Fruit fly (Drosophila melanogaster) whole organism, embryonic: ENCODE measurements around the gene CG8925.

Experiments used
- Antp ChIP-seq: fragments of 200-800 bp; sonication (Bioruptor generic); optimal IDR thresholded peaks from 3 replicates; lab custom pipeline; 2016; ENCODE audit warnings: missing biosample characterization, missing genetic modification characterization
- Awh ChIP-seq: fragments of 200-800 bp; sonication (Bioruptor generic); IDR thresholded peaks from 2 replicates; pipeline ENCODE4, ENCODE4 v1.3.6; 2022; ENCODE audit warnings: missing biosample characterization, missing genetic modification characterization
- B-H2 ChIP-seq: fragments of 200-800 bp; sonication (Bioruptor generic); optimal IDR thresholded peaks from 2 replicates; lab custom pipeline; 2018; ENCODE audit warnings: missing biosample characterization, mild to moderate bottlenecking, missing genetic modification characterization
- CG10147 ChIP-seq: fragments of 200-800 bp; sonication (Bioruptor generic); optimal IDR thresholded peaks from 2 replicates; lab custom pipeline; 2019; ENCODE audit warnings: missing biosample characterization, mild to moderate bottlenecking, missing genetic modification characterization, moderate library complexity
- CG11085 ChIP-seq: fragments of 200-800 bp; sonication (Bioruptor generic); IDR thresholded peaks from 2 replicates; pipeline ENCODE4 v1.3.6; 2022; ENCODE audit warnings: missing biosample characterization, missing genetic modification characterization
- CG12299 ChIP-seq: fragments of 200-800 bp; sonication (Bioruptor generic); optimal IDR thresholded peaks from 2 replicates; lab custom pipeline; 2018; ENCODE audit warnings: missing biosample characterization, mild to moderate bottlenecking, missing genetic modification characterization
- CG12769 ChIP-seq: fragments of 200-800 bp; sonication (Bioruptor generic); optimal IDR thresholded peaks from 2 replicates; lab custom pipeline; 2019; ENCODE audit warnings: missing biosample characterization, mild to moderate bottlenecking, missing genetic modification characterization, moderate library complexity
- CG15269 ChIP-seq: fragments of 200-800 bp; sonication (Bioruptor generic); optimal IDR thresholded peaks from 2 replicates; lab custom pipeline; 2018; ENCODE audit warnings: missing biosample characterization, mild to moderate bottlenecking, missing genetic modification characterization, moderate library complexity
- CG15514 ChIP-seq: fragments of 200-800 bp; sonication (Bioruptor generic); optimal IDR thresholded peaks from 3 replicates; lab custom pipeline; 2017; ENCODE audit warnings: missing biosample characterization, missing genetic modification characterization, mild to moderate bottlenecking, moderate library complexity, missing genetic modification reagents
- CG1602 ChIP-seq: fragments of 200-800 bp; sonication (Bioruptor generic); optimal IDR thresholded peaks from 3 replicates; lab custom pipeline; 2016; ENCODE audit warnings: missing biosample characterization, missing genetic modification characterization
- CG16863 ChIP-seq: fragments of 200-800 bp; sonication (Bioruptor generic); optimal IDR thresholded peaks from 3 replicates; lab custom pipeline; 2016; ENCODE audit warnings: missing biosample characterization, missing genetic modification characterization
- CG17359 ChIP-seq: fragments of 200-800 bp; sonication (Bioruptor generic); optimal IDR thresholded peaks from 3 replicates; lab custom pipeline; 2018; ENCODE audit warnings: missing biosample characterization, mild to moderate bottlenecking, missing genetic modification characterization, moderate library complexity
- CG17829 ChIP-seq: fragments of 200-800 bp; optimal IDR thresholded peaks from 2 replicates; lab custom pipeline; 2019; ENCODE audit warnings: missing biosample characterization, mild to moderate bottlenecking, missing genetic modification characterization, moderate library complexity
- CG18476 ChIP-seq: fragments of 200-800 bp; sonication (Bioruptor generic); optimal IDR thresholded peaks from 2 replicates; lab custom pipeline; 2016; ENCODE audit warnings: missing biosample characterization, mild to moderate bottlenecking, missing genetic modification characterization
- CG2712 ChIP-seq: fragments of 200-800 bp; optimal IDR thresholded peaks from 3 replicates; lab custom pipeline; 2019; ENCODE audit warnings: missing biosample characterization, mild to moderate bottlenecking, missing genetic modification characterization, moderate library complexity
- CG30403 ChIP-seq: fragments of 200-800 bp; sonication (Bioruptor generic); optimal IDR thresholded peaks from 3 replicates; lab custom pipeline; 2016; ENCODE audit warnings: missing biosample characterization, missing genetic modification characterization
- CG32772 ChIP-seq: fragments of 200-800 bp; sonication (Bioruptor generic); IDR thresholded peaks from 2 replicates; pipeline ENCODE4 v1.3.6; 2022; ENCODE audit warnings: missing biosample characterization, missing genetic modification characterization
- CG5953 ChIP-seq: fragments of 200-800 bp; sonication (Bioruptor generic); IDR thresholded peaks from 2 replicates; pipeline ENCODE4 v1.3.6; 2022; ENCODE audit warnings: missing biosample characterization, missing genetic modification characterization
- CG7745 ChIP-seq: fragments of 200-800 bp; sonication (Bioruptor generic); optimal IDR thresholded peaks from 2 replicates; lab custom pipeline; 2018; ENCODE audit warnings: missing biosample characterization, mild to moderate bottlenecking, missing genetic modification characterization, moderate library complexity
- CG7786 ChIP-seq: fragments of 200-800 bp; sonication (Bioruptor generic); optimal IDR thresholded peaks from 2 replicates; lab custom pipeline; 2016; ENCODE audit warnings: missing biosample characterization, missing genetic modification characterization
- CoRest ChIP-seq: fragments of 200-800 bp; sonication (Bioruptor generic); optimal IDR thresholded peaks from 3 replicates; lab custom pipeline; 2018; ENCODE audit warnings: missing biosample characterization, mild to moderate bottlenecking, missing genetic modification characterization, moderate library complexity
- D ChIP-seq, 2 experiments: fragments of 200-800 bp in 1 of 2; fragments of >200 bp in 1 of 2; sonication (Bioruptor generic) in 1 of 2; optimal IDR thresholded peaks; 2 replicates in 1 of 2; 3 replicates in 1 of 2; lab custom pipeline; 2017; ENCODE audit warnings: mild to moderate bottlenecking in 1 of 2, missing biosample characterization in 1 of 2, missing genetic modification characterization in 1 of 2, missing genetic modification reagents in 1 of 2
- Dbx ChIP-seq: fragments of 200-800 bp; sonication (Bioruptor generic); IDR thresholded peaks from 3 replicates; pipeline ENCODE4 v1.3.6; 2022; ENCODE audit warnings: missing biosample characterization, missing genetic modification characterization
- Dip3 ChIP-seq: fragments of 200-800 bp; sonication (Bioruptor generic); optimal IDR thresholded peaks from 3 replicates; lab custom pipeline; 2016; ENCODE audit warnings: missing biosample characterization, missing genetic modification characterization
- E2f1 ChIP-seq: fragments of 200-800 bp; sonication (Bioruptor generic); IDR thresholded peaks from 2 replicates; pipeline ENCODE4 v1.3.6; 2022; ENCODE audit warnings: missing biosample characterization, missing genetic modification characterization
- Fer1 ChIP-seq: fragments of 200-800 bp; sonication (Bioruptor generic); optimal IDR thresholded peaks from 2 replicates; lab custom pipeline; 2017; ENCODE audit warnings: missing biosample characterization, mild to moderate bottlenecking, missing genetic modification characterization
- GATAe ChIP-seq: fragments of 200-800 bp; sonication (Bioruptor generic); conservative IDR thresholded peaks from 2 replicates; pipeline ENCODE4 v1.3.6; 2022; ENCODE audit warnings: missing biosample characterization, missing genetic modification characterization
- HHEX ChIP-seq: fragments of 200-800 bp; sonication (Bioruptor generic); optimal IDR thresholded peaks from 3 replicates; lab custom pipeline; 2017; ENCODE audit warnings: missing biosample characterization, mild to moderate bottlenecking, missing genetic modification characterization, missing genetic modification reagents
- HLH4C ChIP-seq: fragments of 200-800 bp; sonication (Bioruptor generic); IDR thresholded peaks from 3 replicates; pipeline ENCODE4 v1.3.6; 2022; ENCODE audit warnings: missing biosample characterization, missing genetic modification characterization; ENCODE audit not compliant: partially characterized antibody
- Hr51 ChIP-seq, 2 experiments: fragments of 200-800 bp; sonication (Bioruptor generic); optimal IDR thresholded peaks; 2 replicates in 1 of 2; 3 replicates in 1 of 2; lab custom pipeline; 2016 to 2018; ENCODE audit warnings: missing biosample characterization in 2 of 2, missing genetic modification characterization in 2 of 2, mild to moderate bottlenecking in 1 of 2, moderate library complexity in 1 of 2
- Mes4 ChIP-seq: fragments of 200-800 bp; sonication (Bioruptor generic); optimal IDR thresholded peaks from 2 replicates; lab custom pipeline; 2016; ENCODE audit warnings: missing biosample characterization, missing genetic modification characterization
- Ptx1 ChIP-seq: fragments of 200-800 bp; sonication (Bioruptor generic); IDR thresholded peaks from 2 replicates; pipeline ENCODE4 v1.3.6; 2022; ENCODE audit warnings: missing biosample characterization, missing genetic modification characterization
- bigmax ChIP-seq: fragments of 200-800 bp; sonication (Bioruptor generic); optimal IDR thresholded peaks from 2 replicates; lab custom pipeline; 2018; ENCODE audit warnings: missing biosample characterization, mild to moderate bottlenecking, missing genetic modification characterization
- bowl ChIP-seq: fragments of 200-800 bp; sonication (Bioruptor generic); IDR thresholded peaks from 2 replicates; pipeline ENCODE4 v1.3.6; 2022; ENCODE audit warnings: missing biosample characterization, missing genetic modification characterization
- bsh ChIP-seq, 2 experiments: fragments of 200-800 bp; sonication (Bioruptor generic); optimal IDR thresholded peaks; 2 replicates each; lab custom pipeline; 2017 to 2018; ENCODE audit warnings: mild to moderate bottlenecking in 2 of 2, missing biosample characterization in 2 of 2, missing genetic modification characterization in 2 of 2, moderate library complexity in 1 of 2
- cato ChIP-seq: fragments of 200-800 bp; sonication (Bioruptor generic); optimal IDR thresholded peaks from 2 replicates; lab custom pipeline; 2016; ENCODE audit warnings: missing biosample characterization, missing genetic modification characterization, borderline replicate concordance
- ci ChIP-seq: fragments of 200-800 bp; sonication (Bioruptor generic); IDR thresholded peaks from 3 replicates; pipeline ENCODE4 v1.3.6; 2022; ENCODE audit warnings: missing biosample characterization, missing genetic modification characterization
- dm ChIP-seq: fragments of 200-800 bp; sonication (Bioruptor generic); optimal IDR thresholded peaks from 3 replicates; lab custom pipeline; 2016; ENCODE audit warnings: missing biosample characterization, missing genetic modification characterization
- hkb ChIP-seq, 2 experiments: fragments of 200-800 bp in 1 of 2; fragments of >200 bp in 1 of 2; sonication (Bioruptor generic) in 1 of 2; IDR thresholded peaks in 1 of 2; optimal IDR thresholded peaks in 1 of 2; 2 replicates each; pipeline versions ENCODE4 v1.3.6 to Lab custom; 2017 to 2022; ENCODE audit warnings: missing biosample characterization in 1 of 2, missing genetic modification characterization in 1 of 2
- klu ChIP-seq: fragments of 200-800 bp; sonication (Bioruptor generic); IDR thresholded peaks from 2 replicates; pipeline ENCODE4 v1.3.6; 2022; ENCODE audit warnings: missing biosample characterization, missing genetic modification characterization
- lab ChIP-seq: fragments of 200-800 bp; sonication (Bioruptor generic); optimal IDR thresholded peaks from 3 replicates; lab custom pipeline; 2017; ENCODE audit warnings: missing biosample characterization, missing genetic modification characterization, mild to moderate bottlenecking, moderate library complexity, missing genetic modification reagents
- lmd ChIP-seq: fragments of 200-800 bp; sonication (Bioruptor generic); IDR thresholded peaks from 2 replicates; pipeline ENCODE4 v1.3.6; 2022; ENCODE audit warnings: missing biosample characterization, missing genetic modification characterization
- mld ChIP-seq: fragments of 200-800 bp; sonication (Bioruptor generic); IDR thresholded peaks from 3 replicates; pipeline ENCODE4 v1.3.6; 2022; ENCODE audit warnings: missing biosample characterization, missing genetic modification characterization; ENCODE audit not compliant: partially characterized antibody
- prd ChIP-seq, 3 experiments: fragments of >200 bp in 2 of 3; fragments of 200-800 bp in 1 of 3; sonication (Bioruptor generic) in 1 of 3; optimal IDR thresholded peaks in 2 of 3; IDR thresholded peaks in 1 of 3; 2 replicates in 2 of 3; 3 replicates in 1 of 3; pipeline versions ENCODE4 v1.3.6 to Lab custom; 2017 to 2022; ENCODE audit warnings: missing biosample characterization in 1 of 3, missing genetic modification characterization in 1 of 3
- unc-4 ChIP-seq: fragments of 200-800 bp; sonication (Bioruptor generic); IDR thresholded peaks from 2 replicates; pipeline ENCODE4 v1.3.6; 2022; ENCODE audit warnings: missing biosample characterization, missing genetic modification characterization; ENCODE audit not compliant: partially characterized antibody
- zfh1 ChIP-seq: fragments of 200-800 bp; sonication (Bioruptor generic); IDR thresholded peaks from 3 replicates; pipeline ENCODE4 v1.3.6; 2022; ENCODE audit warnings: missing biosample characterization, missing genetic modification characterization

The CG8925 gene

dm6 chr3R:16223252-16224037 lies 51.7 kb downstream of the CG8925 start (continued):
- TF ChIP-seq lmd (GFP tag; lab: Robert Waterston, UW) (no peak), CG12299 (tag; lab: Kevin White, UChicago) (no peak), HLH4C (GFP tag; lab: Robert Waterston, UW) (no peak), hkb (optimal IDR thresholded peaks at IDR 0.05; lab: Kevin White, UChicago) (no peak), hkb (GFP tag; IDR thresholded peaks at IDR 0.05; lab: Robert Waterston, UW) (peak; percentile 9; the same call in 1 of the 2 replicates), CG15514 (peak; percentile 40), HHEX (no peak), CoRest (tag; lab: Kevin White, UChicago) (peak; percentile 39), CG18476 (GFP tag; lab: Kevin White, UChicago) (peak; percentile 42), B-H2 (GFP tag; lab: Kevin White, UChicago) (peak; percentile 35), CG7745 (tag; lab: Kevin White, UChicago) (no peak), Awh (GFP tag; lab: Robert Waterston, UW) (peak; percentile 44; the same call in 1 of the 2 replicates), cato (no peak), CG17359 (tag; lab: Kevin White, UChicago) (peak; percentile 29), Fer1 (GFP tag; lab: Kevin White, UChicago) (peak; percentile 55), Antp (GFP tag; lab: Kevin White, UChicago) (peak; percentile 8), zfh1 (peak; percentile 58; the same call in 2 of the 3 replicates), CG2712 (tag; lab: Kevin White, UChicago) (peak; percentile 22), prd (optimal IDR thresholded peaks at IDR 0.05; lab: Kevin White, UChicago) (no peak), prd (GFP tag; IDR thresholded peaks at IDR 0.05; lab: Robert Waterston, UW) (peak; percentile 47; the same call in 1 of the 3 replicates), klu (GFP tag; lab: Robert Waterston, UW) (no peak), bsh (GFP tag; optimal IDR thresholded peaks at IDR 0.05; lab: Kevin White, UChicago) (peak in 1 of 2 experiments; percentile 42), CG12769 (tag; lab: Kevin White, UChicago) (peak; percentile 30), lab (GFP tag; lab: Kevin White, UChicago) (peak; percentile 43), Mes4 (no peak), CG32772 (GFP tag; lab: Robert Waterston, UW) (peak; percentile 38; the same call in 1 of the 2 replicates), Ptx1 (GFP tag; lab: Robert Waterston, UW) (no peak), ci (GFP tag; lab: Robert Waterston, UW) (peak; percentile 67; the same call in 2 of the 3 replicates), CG11085 (GFP tag; lab: Robert Waterston, UW) (no peak), Dip3 (GFP tag; lab: Kevin White, UChicago) (peak; percentile 3), mld (GFP tag; lab: Robert Waterston, UW) (no peak), Dbx (GFP tag; lab: Robert Waterston, UW) (peak; percentile 39; the same call in 1 of the 3 replicates), bigmax (GFP tag; lab: Kevin White, UChicago) (peak; percentile 9), dm (peak; percentile 31), CG15269 (tag; lab: Kevin White, UChicago) (peak; percentile 46), CG17829 (tag; lab: Kevin White, UChicago) (no peak), CG1602 (GFP tag; lab: Kevin White, UChicago) (peak; percentile 13), Hr51 (GFP tag; optimal IDR thresholded peaks at IDR 0.05; lab: Kevin White, UChicago) (peak in 1 of 2 experiments; percentile 65), GATAe (GFP tag; lab: Robert Waterston, UW) (no peak), CG5953 (GFP tag; lab: Robert Waterston, UW) (no peak), CG10147 (GFP tag; lab: Kevin White, UChicago) (peak; percentile 3), E2f1 (GFP tag; lab: Robert Waterston, UW) (no peak), unc-4 (GFP tag; lab: Robert Waterston, UW) (no peak), D (optimal IDR thresholded peaks at IDR 0.05; lab: Kevin White, UChicago) (no peak), D (GFP tag; optimal IDR thresholded peaks at IDR 0.05; lab: Kevin White, UChicago) (peak; percentile 17), CG7786 (GFP tag; lab: Kevin White, UChicago) (peak; percentile 18), CG30403 (GFP tag; lab: Kevin White, UChicago) (peak; percentile 33), bowl (GFP tag; lab: Robert Waterston, UW) (no peak), CG16863 (GFP tag; lab: Kevin White, UChicago) (peak; percentile 13)
